Worm (Caenorhabditis elegans): ENCODE results near the gene dpl-1.

dpl-1 gene

DNA sequence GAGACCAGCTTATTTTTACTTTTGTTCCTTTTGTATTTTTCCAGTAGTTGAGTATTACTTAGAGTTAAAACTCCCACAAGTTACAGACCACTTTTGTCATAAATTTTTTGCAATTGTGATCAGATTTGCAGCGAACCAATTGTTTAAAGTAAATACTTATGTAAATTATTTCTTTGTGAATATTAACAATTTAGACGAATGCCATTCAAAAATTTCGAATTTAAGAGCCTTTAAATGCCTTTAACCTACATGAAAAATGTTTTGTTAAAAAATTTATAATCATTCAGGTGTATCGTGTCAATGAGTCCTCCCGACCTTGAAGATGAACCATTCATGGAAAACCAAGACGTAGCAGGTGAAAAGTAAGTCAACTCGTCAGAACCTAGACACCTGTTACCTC, 23.7 kb upstream of the dpl-1 start, which contains the start of gene W07A12.4:
TSS of gene W07A12.4 (plus strand) at position 301 of the 400 bp plus-strand sequence.
- TF ChIP-seq unc-62 (GFP tag; optimal IDR thresholded peaks at IDR 0.05): no peak

DNA sequence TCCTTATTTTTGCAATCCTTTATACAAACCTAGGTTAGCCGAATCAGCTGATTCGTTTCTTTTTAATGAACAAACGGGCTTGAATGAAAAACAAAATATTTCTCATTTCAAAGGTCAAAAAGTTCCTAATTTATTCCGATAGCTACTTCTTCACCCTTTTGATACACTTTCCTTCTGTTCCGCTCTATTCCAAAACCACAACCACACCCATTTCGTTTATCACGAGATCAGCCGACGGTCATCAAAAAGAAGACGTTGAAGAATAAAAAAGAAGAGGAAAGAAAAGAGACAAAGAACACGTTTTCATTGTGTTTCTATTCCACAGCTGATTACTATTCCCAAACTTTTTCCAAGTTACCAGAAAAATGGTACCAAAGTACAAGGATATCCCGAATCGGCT, 21.6 kb upstream of the dpl-1 start:
- TF ChIP-seq unc-62 (GFP tag; optimal IDR thresholded peaks at IDR 0.05): no peak

DNA sequence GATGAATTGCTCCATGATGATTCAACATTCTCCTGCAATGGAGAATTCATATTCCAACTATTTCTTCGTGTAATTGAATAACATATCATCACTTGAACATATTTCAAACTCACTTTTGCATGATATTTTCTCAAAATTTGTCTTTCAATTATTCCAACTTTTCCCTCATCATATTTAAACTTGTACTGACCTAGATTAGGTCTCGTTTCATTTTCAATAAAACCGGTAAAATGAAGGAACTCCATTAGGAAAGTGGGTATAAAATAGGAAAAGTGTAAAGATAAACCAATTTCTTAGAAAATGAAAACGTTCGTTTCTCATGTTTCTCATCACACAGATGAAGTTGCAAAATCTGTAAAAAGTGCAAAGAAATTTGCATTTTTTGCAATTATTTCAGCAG, 17.5 kb upstream of the dpl-1 start, which contains the start of gene col-78:
TSS of gene col-78 (plus strand) at position 301 of the 400 bp plus-strand sequence.
- no peak for TF ChIP-seq unc-62 (GFP tag; optimal IDR thresholded peaks at IDR 0.05)

DNA sequence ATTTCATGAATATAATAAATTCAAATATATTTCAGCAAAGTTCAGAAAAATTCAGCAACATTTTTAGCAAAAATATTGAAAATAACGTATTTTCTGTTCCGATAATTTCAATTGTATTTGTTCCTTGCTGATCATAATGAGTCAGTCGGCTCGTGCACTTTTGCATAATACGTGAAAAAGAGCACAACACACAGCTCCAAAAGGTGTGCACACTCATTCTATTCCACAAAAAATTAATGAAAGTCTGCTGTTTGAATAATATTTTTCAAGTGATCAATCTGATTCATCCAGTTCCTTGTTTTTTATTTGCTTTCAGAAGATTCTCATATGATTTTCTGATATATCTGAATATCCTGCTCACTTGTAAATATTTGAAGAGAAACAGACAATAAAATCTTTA, 15.4 kb upstream of the dpl-1 start:
- no peak for TF ChIP-seq unc-62 (GFP tag; optimal IDR thresholded peaks at IDR 0.05)

DNA sequence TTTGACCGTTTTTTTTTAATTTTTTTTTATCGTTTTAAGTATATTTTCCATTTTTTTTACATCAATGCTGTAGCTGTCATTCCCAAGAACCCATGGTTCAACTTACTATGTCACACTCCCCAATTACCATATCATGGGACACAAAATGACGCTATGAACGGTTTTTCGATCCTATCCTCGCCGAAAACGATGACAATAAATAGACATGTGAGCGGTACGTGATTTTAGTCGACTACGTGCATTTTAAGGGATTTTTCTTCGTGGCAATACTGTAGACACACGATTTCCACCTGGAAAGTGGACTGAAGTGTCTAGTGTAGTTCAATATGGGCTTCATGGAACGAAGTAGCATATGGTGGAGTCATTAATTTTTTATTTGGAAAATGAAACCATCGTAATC, 13.4 kb upstream of the dpl-1 start:
- no peak for TF ChIP-seq unc-62 (GFP tag; optimal IDR thresholded peaks at IDR 0.05)

DNA sequence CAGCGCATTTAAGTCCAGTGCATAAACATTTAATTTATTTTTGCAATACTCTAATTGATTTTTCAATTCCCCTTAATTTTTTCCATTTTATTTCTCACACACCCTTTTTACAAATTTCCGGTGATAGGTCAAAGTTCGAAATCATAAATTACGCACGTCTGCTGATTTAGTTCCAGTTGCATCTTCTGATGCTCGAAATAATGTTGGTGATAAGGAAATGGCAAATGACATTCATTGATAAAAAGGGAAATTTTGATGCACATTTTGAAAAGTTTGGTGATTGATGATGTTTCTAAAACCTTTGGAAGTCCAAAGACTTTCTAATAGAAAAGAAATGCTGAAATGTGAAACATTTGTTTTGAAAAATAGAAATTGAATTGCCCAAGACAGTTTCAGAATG, 12.6 kb upstream of the dpl-1 start:
- no peak for TF ChIP-seq unc-62 (GFP tag; optimal IDR thresholded peaks at IDR 0.05)

DNA sequence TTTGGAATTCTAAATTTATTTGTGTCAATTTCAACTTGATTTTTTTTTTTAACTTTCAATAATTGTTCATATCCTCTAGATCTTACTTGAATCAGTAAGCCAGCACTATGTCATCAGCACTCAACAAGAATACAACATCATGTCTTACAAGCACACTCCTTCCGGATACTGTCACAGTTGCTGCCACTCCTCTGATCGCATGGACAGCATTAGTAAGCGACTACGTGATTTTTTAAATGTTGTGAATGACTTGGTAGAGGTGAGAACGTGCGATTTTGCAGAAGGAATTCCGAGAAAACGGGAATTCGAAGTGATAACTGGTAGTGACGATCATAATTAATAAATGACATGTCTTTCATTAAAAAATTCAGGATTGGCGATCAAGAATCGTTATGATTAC, 11.7 kb upstream of the dpl-1 start, which contains the start of gene oac-54:
TSS of gene oac-54 (plus strand) at position 83 of the 400 bp plus-strand sequence.
- TF ChIP-seq unc-62 (GFP tag; optimal IDR thresholded peaks at IDR 0.05): no peak

DNA sequence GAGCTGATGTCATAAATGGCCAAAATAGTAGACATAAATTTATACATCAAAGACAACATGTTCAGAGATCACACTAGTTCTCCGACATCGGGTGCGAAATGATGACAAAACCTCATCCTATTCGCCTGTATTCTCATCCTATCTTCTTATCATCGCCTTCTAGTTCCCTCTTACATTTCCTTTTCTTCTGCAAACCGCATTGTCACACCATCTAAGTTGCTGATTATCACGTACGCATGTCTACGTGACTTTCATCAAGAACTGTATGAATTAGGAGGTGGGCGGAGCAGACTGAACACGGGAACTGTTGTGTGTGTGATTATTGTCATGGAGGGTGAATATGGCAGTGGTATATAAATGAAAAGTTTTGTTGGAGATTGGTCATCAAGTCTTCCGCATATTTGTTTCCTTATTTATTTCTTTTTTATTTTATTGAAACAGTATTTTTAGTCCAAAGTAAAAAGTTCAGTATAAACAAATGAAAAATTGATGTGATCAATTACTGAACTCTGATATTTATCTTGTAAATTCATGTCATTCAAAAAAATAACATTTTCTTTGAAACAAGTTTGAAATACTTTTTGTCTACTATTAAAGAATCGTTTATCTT, 9.4 kb upstream of the dpl-1 start:
- no peak for TF ChIP-seq unc-62 (GFP tag; optimal IDR thresholded peaks at IDR 0.05)

DNA sequence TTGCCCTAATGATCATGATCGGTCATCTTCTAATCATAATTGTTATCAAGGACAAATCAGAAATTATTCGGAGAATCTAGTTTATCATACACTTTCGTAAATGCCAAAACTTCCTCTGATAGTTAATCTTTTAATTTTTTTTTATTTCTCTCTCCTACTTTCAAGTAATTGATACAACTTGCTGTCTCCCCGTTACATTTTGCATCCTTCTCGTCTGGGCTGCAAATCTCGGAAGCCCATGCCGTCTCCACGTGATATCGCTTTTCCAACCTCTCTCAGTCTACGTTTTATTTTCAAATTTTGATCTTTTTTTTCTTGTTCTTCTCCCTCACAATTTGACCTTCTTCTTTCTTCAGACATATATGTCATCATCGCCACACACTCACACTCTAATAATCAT, 8.7 kb upstream of the dpl-1 start, which contains the start of gene rhy-1:
TSS of gene rhy-1 (plus strand) at position 357 of the 400 bp plus-strand sequence.
- no peak for TF ChIP-seq unc-62 (GFP tag; optimal IDR thresholded peaks at IDR 0.05)

DNA sequence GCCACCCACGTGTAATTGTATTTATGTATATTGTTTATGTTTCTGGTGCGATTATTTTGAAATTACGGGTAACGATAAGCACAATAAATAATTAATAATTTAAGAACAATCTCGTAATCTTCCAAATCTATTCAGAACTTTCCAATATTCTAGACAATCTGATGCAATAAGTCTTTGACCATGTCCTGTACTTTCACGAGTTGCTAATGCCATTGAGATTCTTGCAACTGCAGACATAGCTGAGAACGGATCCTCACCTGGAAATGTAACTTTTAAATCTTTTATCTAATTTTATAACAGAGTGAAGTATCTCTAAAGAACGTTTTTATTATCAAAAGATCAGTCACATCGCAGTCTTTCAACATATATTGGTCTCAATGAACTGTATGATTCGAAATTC, 6.4 kb upstream of the dpl-1 start:
- no peak for TF ChIP-seq unc-62 (GFP tag; optimal IDR thresholded peaks at IDR 0.05)

DNA sequence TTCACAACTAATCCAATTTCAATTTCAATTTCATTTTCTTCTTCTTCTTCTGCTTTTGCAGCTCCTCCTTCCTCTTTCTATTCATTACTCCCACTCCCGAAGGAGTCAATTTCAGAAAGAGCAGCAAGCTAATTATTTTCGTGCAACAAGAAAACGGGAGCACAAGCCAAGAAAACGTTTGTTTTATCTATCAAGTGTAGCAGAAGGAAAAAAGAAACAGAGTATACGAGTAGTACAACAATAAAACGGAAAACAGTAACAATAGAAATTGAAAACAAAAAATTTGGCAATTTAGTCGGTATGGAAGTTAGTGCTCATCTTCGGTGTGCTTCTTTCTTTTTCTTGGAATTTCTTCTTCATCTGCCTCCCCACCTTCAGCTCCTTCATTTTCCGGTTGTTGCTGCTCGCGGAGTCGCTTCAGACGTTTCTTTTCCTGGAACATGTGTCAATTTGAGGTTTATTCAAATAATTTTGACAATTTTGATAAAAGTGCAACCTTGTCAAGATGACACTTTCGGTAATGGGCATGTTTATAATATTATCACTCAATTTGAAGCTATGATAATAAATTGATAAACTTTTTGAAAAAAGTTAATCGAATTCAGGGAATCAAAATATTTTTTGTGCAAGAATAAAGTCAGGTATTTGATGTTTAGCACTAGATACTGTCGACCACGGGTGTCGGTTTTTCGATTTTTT, 3.8 kb upstream of the dpl-1 start, which contains the start of gene W07A12.8:
TSS of gene W07A12.8 (minus strand) at position 51 of the 699 bp plus-strand sequence.
- no peak for TF ChIP-seq unc-62 (GFP tag; optimal IDR thresholded peaks at IDR 0.05)

DNA sequence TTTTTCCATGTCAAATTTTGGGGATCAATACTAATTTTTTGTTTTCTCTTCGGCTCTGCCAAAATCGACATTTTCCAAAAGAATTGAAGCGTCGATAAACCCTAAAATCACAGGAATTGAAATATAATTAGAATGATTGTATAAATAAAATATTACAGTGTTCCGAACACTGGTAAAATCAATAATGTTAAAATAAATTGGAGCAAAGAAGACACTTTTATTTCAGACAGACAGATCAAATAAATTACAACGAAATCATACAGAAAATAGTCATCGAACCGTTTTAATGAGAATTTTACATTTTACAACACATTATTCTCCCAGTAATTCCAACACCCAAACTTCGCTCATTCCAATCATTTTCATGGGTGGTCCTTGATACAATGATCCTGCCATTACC, 2.0 kb upstream of the dpl-1 start, which contains the start of gene T23G7.3:
TSS of gene T23G7.3 (minus strand) at position 101 of the 400 bp plus-strand sequence.
- no peak for TF ChIP-seq unc-62 (GFP tag; optimal IDR thresholded peaks at IDR 0.05)

DNA sequence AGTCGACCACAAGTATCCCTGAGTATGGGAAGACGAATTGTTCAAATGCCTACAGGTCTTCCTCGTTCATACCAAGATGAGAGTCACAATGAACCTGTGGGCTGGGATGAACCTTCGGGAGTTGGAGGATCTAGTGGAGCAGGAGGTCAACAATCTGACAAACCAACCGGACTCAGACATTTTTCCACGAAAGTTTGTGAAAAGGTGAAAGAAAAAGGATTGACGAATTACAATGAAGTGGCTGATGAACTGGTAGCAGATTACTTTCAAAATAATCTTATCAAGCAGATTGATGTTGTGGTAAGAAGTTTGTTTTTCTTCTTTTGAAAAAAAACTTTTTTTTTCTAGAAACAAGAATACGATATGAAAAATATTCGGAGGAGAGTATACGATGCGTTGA, 338 bp downstream of the dpl-1 start:
- no peak for TF ChIP-seq unc-62 (GFP tag; optimal IDR thresholded peaks at IDR 0.05)

DNA sequence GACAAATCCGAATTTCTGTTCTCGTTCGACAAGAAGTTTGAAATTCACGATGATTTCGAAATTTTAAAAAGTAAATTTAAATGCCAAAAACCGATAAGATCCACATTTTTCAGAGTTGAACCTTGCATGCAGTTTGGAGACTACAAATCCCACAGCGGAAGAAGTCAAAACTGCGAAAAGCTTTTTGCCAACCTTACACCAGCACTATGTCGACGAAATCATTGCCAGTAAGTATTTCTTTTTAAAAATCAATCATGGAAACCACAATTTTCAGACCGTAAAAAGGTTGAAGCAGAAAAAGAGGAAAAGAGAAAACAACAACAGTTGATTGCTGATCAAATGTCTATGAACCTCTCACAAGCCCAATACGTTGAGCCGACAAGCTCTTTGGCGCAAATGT, 1.1 kb downstream of the dpl-1 start:
- TF ChIP-seq unc-62 (GFP tag; optimal IDR thresholded peaks at IDR 0.05): no peak

DNA sequence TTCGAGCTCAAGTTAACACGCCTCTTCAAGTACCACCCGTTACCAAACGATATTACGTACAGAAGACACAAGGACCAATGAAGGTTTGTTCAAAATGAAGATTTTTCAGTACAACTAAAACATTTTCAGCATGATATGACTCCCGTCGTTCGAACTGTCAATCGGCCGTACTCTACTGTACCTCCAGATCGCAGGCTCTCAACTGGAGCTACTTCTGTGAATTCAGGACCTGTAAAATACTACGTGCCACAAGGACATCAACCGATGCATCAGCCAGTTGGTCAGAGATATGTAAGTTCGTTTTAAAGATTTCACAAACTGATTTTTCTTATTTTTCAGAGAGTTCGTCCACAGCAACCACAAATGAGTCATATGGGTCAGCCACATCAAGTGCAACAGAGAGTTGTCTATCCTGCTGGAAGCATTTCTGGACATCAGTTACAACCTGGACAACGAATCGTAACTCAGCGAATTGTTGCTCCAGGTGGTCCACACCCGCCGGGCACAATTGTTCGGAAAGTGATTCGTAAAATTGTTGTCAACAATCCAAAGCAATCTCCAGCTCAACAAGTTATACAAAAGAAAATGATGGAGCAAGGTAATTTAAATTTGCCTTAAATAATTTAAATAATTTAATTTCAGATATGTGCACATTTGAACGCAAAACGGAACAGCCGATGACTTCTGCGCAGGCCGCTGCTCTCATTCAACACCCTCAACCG, 1.9 kb downstream of the dpl-1 start:
- no peak for TF ChIP-seq unc-62 (GFP tag; optimal IDR thresholded peaks at IDR 0.05)

DNA sequence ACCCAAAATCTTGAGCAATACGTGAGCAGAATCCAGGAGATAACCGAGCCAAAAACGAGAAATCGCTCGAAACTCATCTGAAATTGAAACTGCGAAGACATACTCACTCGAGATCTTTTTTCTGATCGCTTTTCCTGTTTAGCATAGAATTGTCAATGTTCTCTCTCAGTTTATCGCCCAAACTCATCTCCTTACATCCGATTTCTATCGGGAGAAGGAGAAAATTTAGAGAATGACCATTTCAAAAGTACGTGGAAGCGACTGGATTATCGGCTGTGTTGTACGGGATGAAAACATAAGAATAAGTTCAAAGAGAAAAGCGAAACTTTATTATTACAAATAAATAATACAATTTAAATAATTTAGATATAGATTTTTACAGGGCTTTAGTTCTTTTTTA, 3.1 kb downstream of the dpl-1 start, which contains the start of gene T23G7.2:
TSS of gene T23G7.2 (minus strand) at position 101 of the 400 bp plus-strand sequence.
- no peak for TF ChIP-seq unc-62 (GFP tag; optimal IDR thresholded peaks at IDR 0.05)
